Fruit fly (Drosophila melanogaster) whole organism, pupa: ENCODE measurements around the gene Past1.

Experiments used
- CG13204 ChIP-seq: fragments of 200-800 bp; sonication (Bioruptor generic); optimal IDR thresholded peaks from 2 replicates; lab custom pipeline; 2018; ENCODE audit warnings: missing biosample characterization, mild to moderate bottlenecking, missing genetic modification characterization, moderate library complexity
- CG14655 ChIP-seq: fragments of 200-800 bp; sonication (Bioruptor generic); optimal IDR thresholded peaks from 3 replicates; lab custom pipeline; 2017; ENCODE audit warnings: mild to moderate bottlenecking, missing biosample characterization, missing genetic modification reagents, missing genetic modification characterization
- CG4496 ChIP-seq: fragments of 200-800 bp; sonication (Bioruptor generic); IDR thresholded peaks from 3 replicates; pipeline ENCODE4 v1.3.6; 2022; ENCODE audit warnings: missing biosample characterization, missing genetic modification characterization
- CG8159 ChIP-seq: fragments of 200-800 bp; sonication (Bioruptor generic); optimal IDR thresholded peaks from 3 replicates; lab custom pipeline; 2018; ENCODE audit warnings: missing biosample characterization, mild to moderate bottlenecking, missing genetic modification characterization, moderate library complexity
- CG8301 ChIP-seq: fragments of 200-800 bp; sonication (Bioruptor generic); optimal IDR thresholded peaks from 2 replicates; lab custom pipeline; 2018; ENCODE audit warnings: missing biosample characterization, mild to moderate bottlenecking, missing genetic modification characterization
- CG9948 ChIP-seq: fragments of 200-800 bp; sonication (Bioruptor generic); optimal IDR thresholded peaks from 2 replicates; lab custom pipeline; 2018; ENCODE audit warnings: missing biosample characterization, mild to moderate bottlenecking, missing genetic modification characterization, moderate library complexity
- D1 ChIP-seq: fragments of 200-800 bp; sonication (Bioruptor generic); optimal IDR thresholded peaks from 2 replicates; lab custom pipeline; 2018; ENCODE audit warnings: missing biosample characterization, mild to moderate bottlenecking, missing genetic modification characterization, moderate library complexity
- EcR ChIP-seq: fragments of 200-800 bp; sonication (Bioruptor generic); optimal IDR thresholded peaks from 3 replicates; lab custom pipeline; 2019; ENCODE audit warnings: missing biosample characterization, missing genetic modification characterization, mild to moderate bottlenecking, moderate library complexity, missing genetic modification reagents
- Ets98B ChIP-seq: fragments of 200-800 bp; sonication (Bioruptor generic); IDR thresholded peaks from 2 replicates; pipeline ENCODE4 v1.3.6; 2022; ENCODE audit warnings: missing biosample characterization, missing genetic modification characterization
- Pif1A ChIP-seq: fragments of 200-800 bp; sonication (Bioruptor generic); optimal IDR thresholded peaks from 3 replicates; lab custom pipeline; 2016; ENCODE audit warnings: missing biosample characterization, missing genetic modification characterization
- Snoo ChIP-seq: fragments of 200-800 bp; sonication (Bioruptor generic); optimal IDR thresholded peaks from 3 replicates; lab custom pipeline; 2017; ENCODE audit warnings: missing biosample characterization, mild to moderate bottlenecking, missing genetic modification characterization, inconsistent platforms
- gl ChIP-seq: fragments of 200-800 bp; sonication (Bioruptor generic); optimal IDR thresholded peaks from 2 replicates; lab custom pipeline; 2018; ENCODE audit warnings: missing biosample characterization, mild to moderate bottlenecking, missing genetic modification characterization

- TF ChIP-seq CG8301 (tag; lab: Kevin White, UChicago): no peak
- TF ChIP-seq D1 (tag; lab: Kevin White, UChicago): no peak
- no peak for TF ChIP-seq gl (tag; lab: Kevin White, UChicago)
- no peak for TF ChIP-seq Ets98B (GFP tag; lab: Robert Waterston, UW)
- no peak for TF ChIP-seq Pif1A (GFP tag; lab: Kevin White, UChicago)
- no peak for TF ChIP-seq Snoo (tag; lab: Kevin White, UChicago)
- no peak for TF ChIP-seq EcR (GFP tag; lab: Kevin White, UChicago)
- TF ChIP-seq CG14655 (GFP tag; lab: Kevin White, UChicago): no peak
- TF ChIP-seq CG8159 (tag; lab: Kevin White, UChicago): no peak
- no peak for TF ChIP-seq CG9948
- TF ChIP-seq CG4496 (GFP tag; lab: Robert Waterston, UW): no peak
- TF ChIP-seq CG13204: no peak
Measured at dm6 chr3R:12678850-12679249, 18.3 kb upstream of the Past1 start, which contains the start of gene mbo.
